Worm (Caenorhabditis elegans): ENCODE data around the gene cah-4.

DNA sequence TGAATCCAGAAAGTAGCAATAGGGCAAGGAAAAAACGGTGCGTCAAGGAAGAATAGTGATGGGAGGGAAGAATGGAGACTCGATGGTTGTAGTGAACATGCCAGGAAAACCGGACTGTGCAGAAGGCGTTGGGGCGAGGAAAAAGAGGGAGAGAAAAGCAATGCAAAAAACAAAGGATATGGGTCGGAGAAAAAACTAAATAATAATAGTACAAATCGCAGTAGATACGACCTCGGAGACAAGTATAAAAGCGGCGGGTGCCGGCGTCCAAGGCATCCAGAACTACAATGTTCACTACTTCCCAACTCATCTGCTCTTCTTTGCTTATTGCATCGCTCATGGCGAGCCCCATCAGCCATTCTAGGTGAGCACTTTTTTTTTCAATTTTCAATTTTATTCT is 5.6 kb upstream of the cah-4 start, which contains the start of gene R01E6.5:
- no peak for TF ChIP-seq snpc-4 (GFP tag; optimal IDR thresholded peaks at IDR 0.05)
- TF ChIP-seq snpc-4 (tag; optimal IDR thresholded peaks at IDR 0.05) = no peak
- TF ChIP-seq mes-4 (tag; optimal IDR thresholded peaks at IDR 0.05) = no peak
- no peak for TF ChIP-seq sea-2 (GFP tag; IDR thresholded peaks at IDR 0.05)
- no peak for TF ChIP-seq ama-1 (optimal IDR thresholded peaks at IDR 0.05)
- no peak for TF ChIP-seq ama-1 (GFP tag; optimal IDR thresholded peaks at IDR 0.05)
- no peak for TF ChIP-seq efl-1 (GFP tag; optimal IDR thresholded peaks at IDR 0.05)
- no peak for TF ChIP-seq F10E7.11 (tag; optimal IDR thresholded peaks at IDR 0.05)
- no peak for TF ChIP-seq Y56A3A.18 (GFP tag; IDR thresholded peaks at IDR 0.05)
- no peak for TF ChIP-seq attf-6 (GFP tag; IDR thresholded peaks at IDR 0.05)
- no peak for TF ChIP-seq Y95B8A.8 (GFP tag; IDR thresholded peaks at IDR 0.05)
- no peak for TF ChIP-seq pbrm-1 (GFP tag; IDR thresholded peaks at IDR 0.05)
- TF ChIP-seq zfh-2 (GFP tag; conservative IDR thresholded peaks at IDR 0.05) = no peak
